Worm (Caenorhabditis elegans) whole organism, L3 larva: ENCODE measurements around the gene srh-235.

Source experiments
- aly-2 ChIP-seq: fragments of 150-350 bp; optimal IDR thresholded peaks from 2 replicates; lab custom pipeline; 2014; ENCODE audit warnings: missing biosample characterization, missing genetic modification characterization
- elt-2 ChIP-seq: sonication (generic microtip); optimal IDR thresholded peaks from 2 replicates; lab custom pipeline; 2016; ENCODE audit warnings: missing genetic modification reagents, mild to moderate bottlenecking, missing genetic modification characterization, missing compliant biosample characterization
- hmg-11 ChIP-seq: sonication (generic microtip); optimal IDR thresholded peaks from 2 replicates; lab custom pipeline; 2016; ENCODE audit warnings: missing genetic modification characterization, missing compliant biosample characterization
- jun-1 ChIP-seq: fragments of 150-350 bp; optimal IDR thresholded peaks from 2 replicates; lab custom pipeline; 2014; ENCODE audit warnings: missing biosample characterization, missing genetic modification reagents, missing genetic modification characterization
- lin-15B ChIP-seq: fragments of 150-350 bp; optimal IDR thresholded peaks from 2 replicates; lab custom pipeline; 2014; ENCODE audit warnings: missing biosample characterization, missing genetic modification characterization
- unc-39 ChIP-seq: sonication (generic microtip); optimal IDR thresholded peaks from 4 replicates; lab custom pipeline; 2017; ENCODE audit warnings: missing biosample characterization, missing genetic modification characterization

DNA sequence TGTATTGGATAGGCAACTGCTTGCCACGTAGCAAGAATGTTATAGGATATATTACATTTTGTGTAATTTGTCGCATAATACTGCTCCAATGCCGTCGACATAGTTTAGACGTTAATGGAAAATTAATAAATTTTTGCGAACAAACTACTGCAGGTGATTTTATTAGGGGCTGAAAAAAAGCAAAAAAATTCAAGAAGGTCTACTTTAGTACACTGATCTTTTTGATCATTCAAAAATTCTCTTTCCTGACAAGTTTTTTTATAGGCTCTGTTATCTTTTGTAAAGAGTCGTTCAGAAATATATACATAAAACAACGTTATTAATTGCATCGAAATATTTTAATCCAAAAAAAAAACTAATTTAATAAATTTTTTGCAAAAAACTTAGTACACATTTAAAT, 13.6 kb upstream of the srh-235 start, which contains the start of gene srh-111:
- TF ChIP-seq unc-39 (tag; lab: Kevin White, UChicago) (no peak), aly-2 (tag; lab: Kevin White, UChicago) (no peak), jun-1 (no peak), hmg-11 (tag; lab: Kevin White, UChicago) (no peak), lin-15B (no peak), elt-2 (no peak)
